Fruit fly (Drosophila melanogaster): ENCODE data around the gene form3.
A peak's percentile ranks its signal among the peaks of the same experiment; 100 is the strongest.

DNA sequence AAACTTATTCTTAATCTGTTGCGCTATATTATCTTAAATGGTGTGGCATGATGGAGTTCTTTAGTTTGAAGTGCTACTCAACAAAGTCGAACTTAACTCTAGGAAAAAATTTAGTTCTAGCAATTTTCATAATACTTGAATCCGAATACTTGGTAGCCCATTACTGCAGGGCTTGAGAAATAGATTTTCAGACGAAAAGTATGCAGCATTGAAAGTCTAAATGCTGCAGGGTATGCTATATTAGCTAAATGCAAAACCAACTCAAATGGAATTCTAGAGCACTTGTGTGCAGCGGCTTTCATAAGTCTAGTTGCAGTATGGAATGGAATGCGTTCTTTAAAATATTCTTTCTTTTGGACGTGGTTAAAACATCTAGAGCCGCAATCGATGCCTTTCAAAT is 48.7 kb downstream of the form3 start:
- TF ChIP-seq dmrt93B (GFP tag; optimal IDR thresholded peaks at IDR 0.05): no peak
- TF ChIP-seq jim (GFP tag; optimal IDR thresholded peaks at IDR 0.05): no peak
- no peak for TF ChIP-seq usp (GFP tag; optimal IDR thresholded peaks at IDR 0.05)
- no peak for TF ChIP-seq CG32264 (GFP tag; optimal IDR thresholded peaks at IDR 0.05)
- no peak for TF ChIP-seq Sp1 (GFP tag; optimal IDR thresholded peaks at IDR 0.05)
- TF ChIP-seq Myc (optimal IDR thresholded peaks at IDR 0.05): peak; percentile 84
- TF ChIP-seq Jra (GFP tag; optimal IDR thresholded peaks at IDR 0.05): no peak
- no peak for TF ChIP-seq psq (GFP tag; optimal IDR thresholded peaks at IDR 0.05)
- TF ChIP-seq HLH106 (tag; optimal IDR thresholded peaks at IDR 0.05): no peak
- no peak for TF ChIP-seq Hnf4 (GFP tag; optimal IDR thresholded peaks at IDR 0.05)
- TF ChIP-seq pan (optimal IDR thresholded peaks at IDR 0.05): no peak
- TF ChIP-seq OdsH (GFP tag; optimal IDR thresholded peaks at IDR 0.05): no peak
- TF ChIP-seq N (GFP tag; optimal IDR thresholded peaks at IDR 0.05): peak; percentile 55
- TF ChIP-seq Hr78 (GFP tag; optimal IDR thresholded peaks at IDR 0.05): no peak

Data from whole organism, wandering third instar larva.